Worm (Caenorhabditis elegans): ENCODE data around the gene C30F2.5.

- no peak for TF ChIP-seq nhr-12 (tag; optimal IDR thresholded peaks at IDR 0.05)
- no peak for TF ChIP-seq ham-2 (GFP tag; optimal IDR thresholded peaks at IDR 0.05)
- TF ChIP-seq lsy-2 (tag; optimal IDR thresholded peaks at IDR 0.05), result no peak
These were observed 3.7 kb downstream of the C30F2.5 start for ce11 chrX:16098104-16098638.
